Worm (Caenorhabditis elegans): ENCODE measurements around the gene srlf-18.

DNA sequence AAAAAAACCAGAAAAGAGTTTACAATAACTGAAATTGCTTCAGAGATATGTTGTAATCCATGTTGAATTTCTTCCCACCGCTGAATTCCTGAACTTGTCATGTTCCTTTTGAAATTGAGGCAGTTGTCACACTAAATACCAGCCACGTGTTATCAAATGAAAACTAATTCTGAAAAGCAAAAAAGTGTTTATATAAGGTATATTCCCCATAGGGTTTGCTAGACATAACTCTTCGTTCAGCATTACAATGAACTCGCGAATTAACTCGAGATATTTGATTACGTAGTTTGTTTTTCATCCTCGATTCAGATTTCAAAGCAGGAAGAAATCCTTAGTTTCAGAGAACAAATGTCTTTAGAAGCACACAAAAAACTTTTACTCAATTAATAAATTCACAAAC, 1.0 kb downstream of the srlf-18 start, which contains the start of gene str-3:
- no peak for TF ChIP-seq snpc-4 (tag; optimal IDR thresholded peaks at IDR 0.05)
- no peak for TF ChIP-seq nhr-76 (tag; optimal IDR thresholded peaks at IDR 0.05)
- TF ChIP-seq ama-1 (optimal IDR thresholded peaks at IDR 0.05), result no peak
- TF ChIP-seq pha-4 (tag; optimal IDR thresholded peaks at IDR 0.05), result no peak
- TF ChIP-seq nhr-77 (tag; optimal IDR thresholded peaks at IDR 0.05), result no peak
- no peak for TF ChIP-seq lin-15B (tag; optimal IDR thresholded peaks at IDR 0.05)
- no peak for TF ChIP-seq fos-1 (tag; optimal IDR thresholded peaks at IDR 0.05)
- no peak for TF ChIP-seq elt-3 (tag; optimal IDR thresholded peaks at IDR 0.05)
